Worm (Caenorhabditis elegans) whole organism, L4/young adult: ENCODE measurements around the gene F13E6.1.
A peak's percentile ranks its signal among the peaks of the same experiment; 100 is the strongest.

ENCODE experiments used
- W03F9.2 ChIP-seq: fragments of 150-350 bp; optimal IDR thresholded peaks from 2 replicates; lab custom pipeline; 2014; ENCODE audit warnings: missing biosample characterization, missing genetic modification characterization
- dao-5 ChIP-seq: sonication (generic microtip); optimal IDR thresholded peaks from 2 replicates; lab custom pipeline; 2016; ENCODE audit warnings: missing genotype, missing genetic modification characterization, moderate library complexity, missing compliant biosample characterization
- him-1 ChIP-seq: sonication (generic microtip); optimal IDR thresholded peaks from 2 replicates; lab custom pipeline; 2016; ENCODE audit warnings: missing genotype, missing genetic modification reagents, missing genetic modification characterization, missing compliant biosample characterization

Gene F13E6.1

ce11 chrX:10681698-10682097, 4.8 kb upstream of the F13E6.1 start, which contains the start of gene phf-31:
Gene phf-31 (plus strand): TSS chrX:10681998.
- no peak for TF ChIP-seq dao-5 (tag; lab: Kevin White, UChicago)
- no peak for TF ChIP-seq him-1
- TF ChIP-seq W03F9.2 (tag; lab: Kevin White, UChicago) = no peak

DNA sequence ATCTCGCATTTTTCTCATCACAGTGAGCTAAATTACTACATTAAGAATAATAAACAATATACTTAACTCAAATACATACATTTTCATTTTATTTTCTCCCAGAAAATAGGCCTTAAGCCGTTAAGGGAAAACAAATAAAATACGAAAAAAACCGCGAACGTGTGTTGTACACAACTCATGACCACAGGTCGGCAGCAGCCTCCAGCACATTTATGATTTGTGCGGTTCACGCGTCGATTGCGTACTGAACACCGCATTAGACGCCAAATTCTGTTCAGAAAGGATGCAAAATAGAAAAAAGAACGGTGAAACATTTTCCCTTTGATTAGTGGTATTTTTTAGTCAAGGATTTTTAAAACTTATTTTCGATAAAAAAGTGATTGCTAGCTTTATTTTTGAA, 2.3 kb upstream of the F13E6.1 start:
- no peak for TF ChIP-seq dao-5 (tag; lab: Kevin White, UChicago)
- TF ChIP-seq him-1 = no peak
- no peak for TF ChIP-seq W03F9.2 (tag; lab: Kevin White, UChicago)

DNA sequence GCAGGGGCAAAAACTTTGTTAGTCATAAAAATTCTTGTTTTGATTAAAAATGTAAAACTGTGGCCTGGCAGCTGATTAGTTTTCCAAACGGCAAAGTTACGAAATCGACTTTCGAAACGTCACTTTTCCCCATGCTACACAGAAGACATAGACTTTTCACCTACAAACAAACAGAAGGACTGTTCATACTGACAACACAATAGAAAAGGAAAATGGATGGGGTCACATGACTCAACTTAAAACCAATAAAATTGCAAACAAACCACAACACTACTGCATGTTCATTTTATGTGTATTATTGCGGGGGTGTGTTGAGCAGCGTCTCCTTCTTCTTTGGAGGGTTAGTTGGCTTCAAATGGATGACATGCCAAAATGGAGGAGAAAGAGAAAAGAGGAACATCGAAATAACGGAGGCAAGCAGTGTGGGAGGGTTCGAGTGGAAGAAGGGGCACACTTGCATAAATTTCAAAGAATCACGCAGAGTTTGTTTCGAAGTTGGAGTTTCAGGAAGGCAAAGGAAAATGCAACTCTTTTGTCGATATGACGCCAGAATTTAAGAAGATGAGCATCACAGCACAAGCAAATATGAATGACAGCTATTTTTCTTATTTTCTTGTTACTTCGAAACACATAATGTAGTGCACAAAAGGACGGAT, 1.3 kb upstream of the F13E6.1 start:
- TF ChIP-seq W03F9.2 (tag; lab: Kevin White, UChicago) (peak; percentile 63), dao-5 (tag; lab: Kevin White, UChicago) (no peak), him-1 (peak; percentile 32)

ce11 chrX:10677552-10677951, 643 bp upstream of the F13E6.1 start:
- TF ChIP-seq him-1 (no peak), dao-5 (tag; lab: Kevin White, UChicago) (no peak), W03F9.2 (tag; lab: Kevin White, UChicago) (no peak)

DNA sequence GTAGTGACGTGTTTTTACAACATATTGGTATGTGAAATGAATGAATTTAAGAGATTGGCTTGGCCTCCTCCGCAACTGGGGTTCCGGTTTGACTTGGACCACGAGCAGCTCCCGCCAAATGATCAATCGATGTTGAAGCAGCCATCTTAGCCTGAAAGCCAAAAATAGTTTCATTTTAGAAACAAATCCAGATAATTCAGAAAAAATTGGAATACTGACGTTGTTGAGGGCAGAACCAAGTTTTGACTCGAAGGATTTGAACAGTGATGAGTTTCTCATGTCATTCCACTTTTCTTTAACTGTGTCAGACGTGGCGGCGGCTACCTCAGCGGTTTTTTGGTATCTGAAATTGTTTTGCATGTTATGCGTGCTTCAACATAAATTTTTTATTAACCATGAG, 957 bp downstream of the F13E6.1 start:
- no peak for TF ChIP-seq dao-5 (tag; lab: Kevin White, UChicago)
- TF ChIP-seq W03F9.2 (tag; lab: Kevin White, UChicago) = no peak
- no peak for TF ChIP-seq him-1

DNA sequence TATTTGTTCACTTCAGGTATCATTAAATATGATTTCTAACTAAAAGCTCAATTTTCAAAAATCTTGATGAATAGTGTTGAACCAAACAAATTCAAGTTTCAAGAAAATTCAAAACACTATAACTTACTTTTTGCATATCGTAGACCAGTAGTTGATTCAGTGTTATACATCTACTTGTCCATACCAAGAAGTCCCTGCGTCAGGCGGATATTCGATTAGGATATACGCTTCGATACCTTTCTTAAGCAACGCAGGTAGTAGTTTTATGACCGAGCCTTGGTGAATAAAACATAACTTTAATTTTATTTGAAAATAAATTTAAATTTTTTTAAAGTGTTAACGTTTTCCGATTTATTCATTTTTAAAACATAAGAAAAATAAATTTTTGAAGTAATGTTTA, 1.5 kb downstream of the F13E6.1 start:
- no peak for TF ChIP-seq W03F9.2 (tag; lab: Kevin White, UChicago)
- peak; percentile 12 for TF ChIP-seq him-1

DNA sequence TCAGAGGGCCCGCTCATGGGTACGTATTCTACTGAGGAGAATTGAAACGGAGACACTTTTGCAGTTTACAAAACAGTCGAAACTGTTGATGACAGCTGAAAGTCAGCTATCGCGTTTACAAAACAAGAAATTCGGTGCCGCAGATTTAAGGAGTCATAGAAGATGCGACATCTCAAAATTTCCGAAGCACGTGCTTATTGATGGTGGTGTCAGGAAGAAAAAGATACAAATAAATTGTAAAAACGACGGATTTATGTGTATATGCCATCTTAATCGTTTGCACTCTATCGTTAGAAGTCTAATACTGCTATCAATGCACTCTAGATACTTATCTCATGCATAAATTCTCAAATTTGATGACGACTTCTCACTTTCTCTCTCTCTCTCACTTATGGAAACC, 2.7 kb downstream of the F13E6.1 start, which contains the start of gene F13E6.2:
F13E6.2 (minus strand) TSS at position 101 of the 400 bp plus-strand sequence.
- TF ChIP-seq dao-5 (tag; lab: Kevin White, UChicago) (no peak), W03F9.2 (tag; lab: Kevin White, UChicago) (no peak), him-1 (no peak)

- no peak for TF ChIP-seq dao-5 (tag; lab: Kevin White, UChicago)
- TF ChIP-seq him-1 = no peak
- no peak for TF ChIP-seq W03F9.2 (tag; lab: Kevin White, UChicago)
Observed at ce11 chrX:10670198-10670597, 6.7 kb downstream of the F13E6.1 start.

ce11 chrX:10667424-10668291, 9.3 kb downstream of the F13E6.1 start:
- TF ChIP-seq W03F9.2 (tag; lab: Kevin White, UChicago) (no peak), him-1 (no peak), dao-5 (tag; lab: Kevin White, UChicago) (no peak)

DNA sequence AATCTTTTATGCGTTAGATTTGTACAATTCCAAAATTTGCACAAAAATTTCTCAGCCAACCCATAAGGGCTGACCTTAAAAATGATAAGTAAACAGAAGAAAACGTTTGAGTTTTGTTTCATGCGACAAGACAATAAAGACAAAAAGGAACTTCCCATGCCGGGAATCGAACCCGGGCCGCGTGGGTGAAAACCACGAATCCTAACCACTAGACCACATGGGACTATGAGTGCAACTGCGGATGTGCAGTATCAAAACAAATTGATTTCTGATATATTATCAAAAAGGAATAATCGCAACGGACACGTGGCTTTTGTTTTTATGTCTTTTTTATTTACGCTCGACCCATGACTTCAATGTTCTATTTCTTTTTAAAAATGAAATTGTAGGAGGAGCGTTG, 10.0 kb downstream of the F13E6.1 start:
- TF ChIP-seq W03F9.2 (tag; lab: Kevin White, UChicago) = no peak
- no peak for TF ChIP-seq dao-5 (tag; lab: Kevin White, UChicago)
- TF ChIP-seq him-1 = no peak

DNA sequence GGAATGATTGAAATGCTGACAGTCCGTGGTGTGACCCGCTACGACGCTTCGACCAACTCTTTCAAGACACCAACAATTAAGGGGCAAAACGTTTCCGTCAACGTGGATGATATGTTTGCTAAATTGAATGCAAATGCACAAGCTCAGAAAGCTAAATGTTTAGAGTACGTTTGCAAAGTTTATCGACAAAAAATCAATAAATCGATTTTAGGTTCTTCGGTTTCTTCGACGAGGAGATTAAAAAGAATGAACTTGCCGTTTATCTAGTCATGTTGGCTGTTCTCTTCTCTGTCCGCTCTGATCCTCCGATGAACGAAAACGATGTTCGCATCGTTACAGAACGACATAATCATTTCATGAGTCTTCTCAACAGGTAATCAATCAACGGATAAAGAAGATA, 12.2 kb downstream of the F13E6.1 start:
- no peak for TF ChIP-seq W03F9.2 (tag; lab: Kevin White, UChicago)
- TF ChIP-seq dao-5 (tag; lab: Kevin White, UChicago) = no peak
- TF ChIP-seq him-1 = no peak

DNA sequence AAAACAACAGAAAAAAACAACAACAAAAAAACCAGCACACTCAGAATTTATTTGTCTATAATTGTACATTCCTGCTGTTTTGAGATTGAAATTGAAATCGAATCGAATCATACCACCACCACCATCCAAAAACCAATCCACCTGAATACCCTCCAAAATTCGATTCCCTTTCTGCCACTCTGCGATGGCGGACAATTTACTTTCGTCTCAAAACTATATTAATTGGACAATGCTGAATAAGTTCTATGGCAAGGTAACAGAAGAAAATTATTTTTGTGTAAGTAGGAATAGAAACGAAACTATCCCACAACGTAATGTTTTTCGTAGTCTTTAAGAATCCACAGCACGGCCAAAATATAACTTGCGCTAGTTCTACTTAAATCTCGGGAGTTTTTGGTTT, 17.4 kb downstream of the F13E6.1 start:
- TF ChIP-seq dao-5 (tag; lab: Kevin White, UChicago) (no peak), W03F9.2 (tag; lab: Kevin White, UChicago) (no peak), him-1 (no peak)

DNA sequence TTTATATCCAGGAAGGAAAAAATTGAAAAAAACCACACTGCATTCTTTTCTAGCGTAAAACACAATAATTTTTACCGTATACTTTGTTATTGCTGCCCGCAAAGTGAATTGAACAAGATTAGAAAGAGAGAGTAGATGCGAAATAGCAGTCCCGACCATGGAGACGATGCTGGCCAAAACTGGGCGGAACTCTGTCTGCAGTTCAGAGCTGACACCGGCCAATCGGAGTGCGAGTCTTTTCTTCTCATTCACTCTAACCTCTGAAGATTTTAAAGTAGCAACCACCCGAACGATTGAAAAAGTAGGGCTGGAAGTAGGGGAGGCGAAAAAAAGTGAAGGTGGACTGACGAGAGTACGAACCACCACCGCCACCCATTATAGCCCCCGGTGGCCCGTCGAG, 20.3 kb downstream of the F13E6.1 start:
- TF ChIP-seq him-1 (no peak), dao-5 (tag; lab: Kevin White, UChicago) (no peak), W03F9.2 (tag; lab: Kevin White, UChicago) (no peak)

ce11 chrX:10650103-10650502, 26.8 kb downstream of the F13E6.1 start:
- TF ChIP-seq him-1 (no peak), W03F9.2 (tag; lab: Kevin White, UChicago) (no peak), dao-5 (tag; lab: Kevin White, UChicago) (no peak)
